Worm (Caenorhabditis elegans) whole organism, late embryonic: ENCODE measurements around the gene C28G1.2.

Experiments
- C08G9.2 ChIP-seq: sonication (generic microtip); optimal IDR thresholded peaks from 2 replicates; lab custom pipeline; 2016; ENCODE audit warnings: mild to moderate bottlenecking, missing genetic modification characterization, moderate library complexity, missing compliant biosample characterization
- C38D4.7 ChIP-seq: fragments of 200-800 bp; sonication (Bioruptor generic); optimal IDR thresholded peaks from 2 replicates; lab custom pipeline; 2018; ENCODE audit warnings: mild to moderate bottlenecking, missing genetic modification characterization, moderate library complexity, missing compliant biosample characterization
- T23F11.4 ChIP-seq: fragments of 200-800 bp; sonication (Bioruptor generic); optimal IDR thresholded peaks from 2 replicates; lab custom pipeline; 2018; ENCODE audit warnings: mild to moderate bottlenecking, missing genetic modification characterization, missing compliant biosample characterization
- ahr-1 ChIP-seq: sonication (generic microtip); optimal IDR thresholded peaks from 2 replicates; lab custom pipeline; 2016; ENCODE audit warnings: missing genetic modification characterization, missing compliant biosample characterization
- ceh-2 ChIP-seq: sonication (generic microtip); optimal IDR thresholded peaks from 2 replicates; lab custom pipeline; 2016; ENCODE audit warnings: missing genotype, missing genetic modification characterization, missing compliant biosample characterization
- ceh-24 ChIP-seq: sonication (generic microtip); optimal IDR thresholded peaks from 2 replicates; lab custom pipeline; 2016; ENCODE audit warnings: mild to moderate bottlenecking, missing genetic modification characterization, missing compliant biosample characterization
- ceh-34 ChIP-seq: sonication (generic microtip); optimal IDR thresholded peaks from 2 replicates; lab custom pipeline; 2016; ENCODE audit warnings: mild to moderate bottlenecking, missing genetic modification characterization, missing compliant biosample characterization
- ceh-45 ChIP-seq: fragments of 200-800 bp; sonication (Bioruptor generic); IDR thresholded peaks from 2 replicates; pipeline ENCODE4 v1.3.6; 2022; ENCODE audit warnings: missing genetic modification reagents, missing genetic modification characterization, missing compliant biosample characterization
- ceh-6 ChIP-seq: fragments of 200-800 bp; sonication (Bioruptor generic); optimal IDR thresholded peaks from 2 replicates; lab custom pipeline; 2018; ENCODE audit warnings: mild to moderate bottlenecking, missing genetic modification characterization, missing compliant biosample characterization
- ceh-9 ChIP-seq: sonication (generic microtip); optimal IDR thresholded peaks from 2 replicates; lab custom pipeline; 2016; ENCODE audit warnings: mild to moderate bottlenecking, missing genetic modification characterization, inconsistent platforms, missing compliant biosample characterization
- che-1 ChIP-seq: sonication (generic microtip); optimal IDR thresholded peaks from 2 replicates; lab custom pipeline; 2016; ENCODE audit warnings: mild to moderate bottlenecking, missing genetic modification characterization, missing compliant biosample characterization
- elt-2 ChIP-seq: sonication (generic microtip); optimal IDR thresholded peaks from 2 replicates; lab custom pipeline; 2016; ENCODE audit warnings: missing genetic modification reagents, missing genetic modification characterization, missing compliant biosample characterization
- ets-4 ChIP-seq: sonication (generic microtip); optimal IDR thresholded peaks from 2 replicates; lab custom pipeline; 2016; ENCODE audit warnings: missing genetic modification characterization, missing compliant biosample characterization
- fax-1 ChIP-seq: sonication (generic microtip); optimal IDR thresholded peaks from 2 replicates; lab custom pipeline; 2016; ENCODE audit warnings: missing genotype, missing genetic modification characterization, missing compliant biosample characterization
- fkh-6 ChIP-seq: sonication (generic microtip); optimal IDR thresholded peaks from 2 replicates; lab custom pipeline; 2016; ENCODE audit warnings: missing genetic modification characterization, missing compliant biosample characterization
- gmeb-2 ChIP-seq: sonication (generic microtip); optimal IDR thresholded peaks from 2 replicates; lab custom pipeline; 2016; ENCODE audit warnings: missing genetic modification characterization, inconsistent platforms, missing compliant biosample characterization
- hlh-13 ChIP-seq: fragments of 200-800 bp; sonication (Bioruptor generic); optimal IDR thresholded peaks from 2 replicates; lab custom pipeline; 2018; ENCODE audit warnings: mild to moderate bottlenecking, missing genetic modification characterization, missing compliant biosample characterization
- hlh-6 ChIP-seq: sonication (generic microtip); optimal IDR thresholded peaks from 2 replicates; lab custom pipeline; 2016; ENCODE audit warnings: missing genotype, missing genetic modification characterization, missing compliant biosample characterization
- hlh-8 ChIP-seq: sonication (generic microtip); optimal IDR thresholded peaks from 2 replicates; lab custom pipeline; 2016; ENCODE audit warnings: missing genotype, missing genetic modification characterization, missing compliant biosample characterization
- lin-11 ChIP-seq: fragments of 200-800 bp; sonication (Bioruptor generic); optimal IDR thresholded peaks from 2 replicates; lab custom pipeline; 2018; ENCODE audit warnings: mild to moderate bottlenecking, missing genetic modification characterization, missing compliant biosample characterization
- madf-2 ChIP-seq: sonication (generic microtip); optimal IDR thresholded peaks from 2 replicates; lab custom pipeline; 2017; ENCODE audit warnings: missing genetic modification characterization, missing compliant biosample characterization
- nfya-1 ChIP-seq: sonication (generic microtip); optimal IDR thresholded peaks from 2 replicates; lab custom pipeline; 2017; ENCODE audit warnings: missing genetic modification characterization, mild to moderate bottlenecking, missing compliant biosample characterization, antibody characterized with exemption, moderate library complexity
- nhr-11 ChIP-seq: fragments of 150-350 bp; optimal IDR thresholded peaks from 2 replicates; lab custom pipeline; 2014; ENCODE audit warnings: missing biosample characterization, missing genetic modification characterization
- pag-3 ChIP-seq: sonication (generic microtip); optimal IDR thresholded peaks from 2 replicates; lab custom pipeline; 2016; ENCODE audit warnings: missing compliant biosample characterization, missing genetic modification characterization, borderline replicate concordance
- ref-2 ChIP-seq: sonication (generic microtip); optimal IDR thresholded peaks from 2 replicates; lab custom pipeline; 2016; ENCODE audit warnings: missing genetic modification characterization, missing compliant biosample characterization
- sdc-2 ChIP-seq: sonication (generic microtip); optimal IDR thresholded peaks from 2 replicates; lab custom pipeline; 2016; ENCODE audit warnings: missing genotype, missing genetic modification characterization, missing compliant biosample characterization
- sox-4 ChIP-seq: sonication (generic microtip); optimal IDR thresholded peaks from 2 replicates; lab custom pipeline; 2017; ENCODE audit warnings: mild to moderate bottlenecking, missing genetic modification characterization, inconsistent platforms, missing compliant biosample characterization
- syd-9 ChIP-seq: sonication (generic microtip); optimal IDR thresholded peaks from 2 replicates; lab custom pipeline; 2016; ENCODE audit warnings: mild to moderate bottlenecking, missing genetic modification characterization, moderate library complexity, missing compliant biosample characterization
- tbx-2 ChIP-seq: sonication (generic microtip); optimal IDR thresholded peaks from 2 replicates; lab custom pipeline; 2016; ENCODE audit warnings: missing genetic modification characterization, missing compliant biosample characterization
- tbx-7 ChIP-seq: sonication (generic microtip); optimal IDR thresholded peaks from 2 replicates; lab custom pipeline; 2016; ENCODE audit warnings: missing genotype, missing genetic modification characterization, missing compliant biosample characterization
- unc-3 ChIP-seq, 2 experiments: fragments of 200-800 bp in 1 of 2; sonication (Bioruptor generic) in 1 of 2; sonication (generic microtip) in 1 of 2; conservative IDR thresholded peaks in 1 of 2; optimal IDR thresholded peaks in 1 of 2; 2 replicates each; pipeline versions ENCODE4 v1.3.6 to Lab custom; 2016 to 2022; ENCODE audit warnings: missing compliant biosample characterization in 2 of 2, missing genetic modification characterization in 2 of 2, missing genetic modification reagents in 1 of 2
- unc-55 ChIP-seq: sonication (generic microtip); optimal IDR thresholded peaks from 2 replicates; lab custom pipeline; 2017; ENCODE audit warnings: missing biosample characterization, missing genetic modification reagents, missing genetic modification characterization
- unc-86 ChIP-seq: sonication (generic microtip); optimal IDR thresholded peaks from 2 replicates; lab custom pipeline; 2016; ENCODE audit warnings: missing genetic modification characterization, missing compliant biosample characterization
- zip-5 ChIP-seq: sonication (generic microtip); optimal IDR thresholded peaks from 2 replicates; lab custom pipeline; 2016; ENCODE audit warnings: missing genetic modification characterization, missing compliant biosample characterization
- ztf-16 ChIP-seq: sonication (generic microtip); optimal IDR thresholded peaks from 2 replicates; lab custom pipeline; 2017; ENCODE audit warnings: missing genetic modification characterization, missing compliant biosample characterization

The C28G1.2 gene

ce11 chrX:8811916-8812315 is 23.9 kb upstream of the C28G1.2 start, which contains the start of gene cnnm-2:
cnnm-2 (plus strand) TSS chrX:8812105.
- no peak for TF ChIP-seq sdc-2 (tag; lab: Kevin White, UChicago)
- peak; percentile 86 for TF ChIP-seq elt-2 (tag; lab: Kevin White, UChicago)

ce11 chrX:8817929-8818328 is 17.9 kb upstream of the C28G1.2 start:
- TF ChIP-seq ceh-6 (GFP tag; lab: Kevin White, UChicago) (peak; percentile 48), gmeb-2 (tag; lab: Kevin White, UChicago) (peak; percentile 33), hlh-13 (no peak), ref-2 (tag; lab: Kevin White, UChicago) (peak; percentile 29), C08G9.2 (no peak), ceh-34 (tag; lab: Kevin White, UChicago) (peak; percentile 27), elt-2 (tag; lab: Kevin White, UChicago) (peak; percentile 66), fkh-6 (tag; lab: Kevin White, UChicago) (peak; percentile 3), ahr-1 (no peak), ceh-2 (tag; lab: Kevin White, UChicago) (no peak), C38D4.7 (GFP tag; lab: Kevin White, UChicago) (peak; percentile 11), sox-4 (tag; lab: Kevin White, UChicago) (peak; percentile 26), che-1 (peak; percentile 54)

ce11 chrX:8819815-8820415 is 15.9 kb upstream of the C28G1.2 start:
- no peak for TF ChIP-seq hlh-13
- TF ChIP-seq ets-4 (tag; lab: Kevin White, UChicago) = no peak
- TF ChIP-seq tbx-2 = no peak
- no peak for TF ChIP-seq fax-1 (tag; lab: Kevin White, UChicago)
- TF ChIP-seq nhr-11 (tag; lab: Kevin White, UChicago) = no peak
- no peak for TF ChIP-seq zip-5
- TF ChIP-seq ceh-6 (GFP tag; lab: Kevin White, UChicago) = no peak
- no peak for TF ChIP-seq pag-3 (tag; lab: Kevin White, UChicago)
- TF ChIP-seq ceh-45 = no peak
- TF ChIP-seq che-1 = no peak
- no peak for TF ChIP-seq nfya-1
- no peak for TF ChIP-seq unc-86 (tag; lab: Kevin White, UChicago)
- no peak for TF ChIP-seq elt-2 (tag; lab: Kevin White, UChicago)
- TF ChIP-seq ceh-24 (tag; lab: Kevin White, UChicago) = no peak
- TF ChIP-seq madf-2 (tag; lab: Kevin White, UChicago) = no peak
- no peak for TF ChIP-seq unc-3 (GFP tag; conservative IDR thresholded peaks at IDR 0.05; lab: Robert Waterston, UW)
- TF ChIP-seq unc-3 (tag; optimal IDR thresholded peaks at IDR 0.05; lab: Kevin White, UChicago) = no peak
- no peak for TF ChIP-seq ahr-1
- TF ChIP-seq ceh-9 (tag; lab: Kevin White, UChicago) = no peak
- no peak for TF ChIP-seq C08G9.2
- TF ChIP-seq unc-55 (GFP tag; lab: Kevin White, UChicago) = no peak

- TF ChIP-seq ref-2 (tag; lab: Kevin White, UChicago) (no peak), T23F11.4 (GFP tag; lab: Kevin White, UChicago) (no peak), che-1 (no peak), C38D4.7 (GFP tag; lab: Kevin White, UChicago) (no peak), hlh-6 (tag; lab: Kevin White, UChicago) (no peak), lin-11 (tag; lab: Kevin White, UChicago) (no peak), unc-55 (GFP tag; lab: Kevin White, UChicago) (no peak), ztf-16 (tag; lab: Kevin White, UChicago) (no peak), tbx-7 (tag; lab: Kevin White, UChicago) (no peak), sox-4 (tag; lab: Kevin White, UChicago) (no peak), zip-5 (no peak), hlh-8 (tag; lab: Kevin White, UChicago) (no peak), ceh-9 (tag; lab: Kevin White, UChicago) (no peak), syd-9 (tag; lab: Kevin White, UChicago) (no peak)
Observed at ce11 chrX:8820643-8821042, 15.2 kb upstream of the C28G1.2 start.
